Worm (Caenorhabditis elegans) whole organism, young adult: ENCODE measurements around the gene F26F4.9.

Source experiments
- Y95B8A.8 ChIP-seq: fragments of 200-800 bp; sonication (Bioruptor generic); IDR thresholded peaks from 2 replicates; pipeline ENCODE4 v1.3.6; 2022; ENCODE audit warnings: missing genetic modification reagents, missing genetic modification characterization, missing compliant biosample characterization
- gei-17 ChIP-seq: fragments of 200-800 bp; sonication (Bioruptor generic); optimal IDR thresholded peaks from 2 replicates; lab custom pipeline; 2018; ENCODE audit warnings: mild to moderate bottlenecking, missing genetic modification characterization, missing compliant biosample characterization
- hmg-1.2 ChIP-seq: fragments of 200-800 bp; sonication (Bioruptor generic); IDR thresholded peaks from 2 replicates; pipeline ENCODE4 v1.3.6; 2022; ENCODE audit warnings: missing genetic modification reagents, missing genetic modification characterization, missing compliant biosample characterization
- let-607 ChIP-seq, 2 experiments: fragments of 200-800 bp in 1 of 2; sonication (Bioruptor generic) in 1 of 2; sonication (generic microtip) in 1 of 2; optimal IDR thresholded peaks; 2 replicates each; lab custom pipeline; 2016 to 2018; ENCODE audit warnings: mild to moderate bottlenecking in 2 of 2, missing compliant biosample characterization in 2 of 2, missing genetic modification characterization in 2 of 2, moderate library complexity in 2 of 2, missing genotype in 1 of 2
- lin-35 ChIP-seq, 3 experiments: fragments of 150-350 bp in 2 of 3; sonication (generic microtip) in 1 of 3; optimal IDR thresholded peaks; 2 replicates each; lab custom pipeline; 2014 to 2018; ENCODE audit warnings: missing biosample characterization in 3 of 3, missing genetic modification characterization in 3 of 3, missing genetic modification reagents in 3 of 3
- lin-54 ChIP-seq: fragments of 200-800 bp; sonication (Bioruptor generic); optimal IDR thresholded peaks from 2 replicates; lab custom pipeline; 2018; ENCODE audit warnings: mild to moderate bottlenecking, missing genetic modification characterization, missing compliant biosample characterization
- snpc-4 ChIP-seq, 5 experiments: fragments of 150-350 bp in 1 of 5; sonication (generic microtip) in 4 of 5; optimal IDR thresholded peaks; 2 replicates each; lab custom pipeline; 2014 to 2018; ENCODE audit warnings: missing genetic modification characterization in 5 of 5, missing biosample characterization in 3 of 5, antibody characterized with exemption in 2 of 5, mild to moderate bottlenecking in 2 of 5, missing compliant biosample characterization in 2 of 5, missing genotype in 2 of 5, moderate library complexity in 2 of 5, missing genetic modification reagents in 1 of 5
- unc-62 ChIP-seq: fragments of 150-350 bp; optimal IDR thresholded peaks from 2 replicates; lab custom pipeline; 2014; ENCODE audit warnings: missing biosample characterization, missing genetic modification reagents, missing genetic modification characterization

ce11 chrIII:4951824-4952223 lies 39.5 kb upstream of the F26F4.9 start, which contains the start of gene flh-2:
- no peak for TF ChIP-seq gei-17
- no peak for TF ChIP-seq unc-62
- TF ChIP-seq let-607 (tag; optimal IDR thresholded peaks at IDR 0.05; lab: Kevin White, UChicago), result no peak
- no peak for TF ChIP-seq lin-54 (GFP tag; lab: Kevin White, UChicago)
- no peak for TF ChIP-seq snpc-4 (GFP tag; optimal IDR thresholded peaks at IDR 0.05; lab: Kevin White, UChicago)
- TF ChIP-seq snpc-4 (tag; optimal IDR thresholded peaks at IDR 0.05; lab: Kevin White, UChicago), result no peak
- no peak for TF ChIP-seq lin-35 (GFP tag; optimal IDR thresholded peaks at IDR 0.05; lab: Kevin White, UChicago)
- no peak for TF ChIP-seq Y95B8A.8
- TF ChIP-seq hmg-1.2 (GFP tag; lab: Robert Waterston, UW), result no peak
